Fruit fly (Drosophila melanogaster) whole organism, prepupa: ENCODE results near the gene toy.
A peak's percentile ranks its signal among the peaks of the same experiment; 100 is the strongest.

Experiments
- Blimp-1 ChIP-seq: fragments of 200-800 bp; sonication (Bioruptor generic); optimal IDR thresholded peaks from 3 replicates; lab custom pipeline; 2017; ENCODE audit warnings: missing biosample characterization, missing genetic modification characterization, mild to moderate bottlenecking, moderate library complexity, missing genetic modification reagents
- CG10631 ChIP-seq: fragments of 200-800 bp; sonication (Bioruptor generic); optimal IDR thresholded peaks from 2 replicates; lab custom pipeline; 2016; ENCODE audit warnings: missing biosample characterization, missing genetic modification characterization
- CG10669 ChIP-seq: fragments of 200-800 bp; sonication (Bioruptor generic); optimal IDR thresholded peaks from 3 replicates; lab custom pipeline; 2018; ENCODE audit warnings: missing biosample characterization, mild to moderate bottlenecking, missing genetic modification characterization, moderate library complexity
- CG11294 ChIP-seq: fragments of 200-800 bp; sonication (Bioruptor generic); IDR thresholded peaks from 2 replicates; pipeline ENCODE4 v1.3.6; 2022; ENCODE audit warnings: missing biosample characterization, missing genetic modification characterization
- CG11902 ChIP-seq: fragments of 200-800 bp; sonication (Bioruptor generic); optimal IDR thresholded peaks from 3 replicates; lab custom pipeline; 2016; ENCODE audit warnings: missing biosample characterization, missing genetic modification characterization
- CG15336 ChIP-seq: fragments of 200-800 bp; sonication (Bioruptor generic); IDR thresholded peaks from 2 replicates; pipeline ENCODE4 v1.3.6; 2022; ENCODE audit warnings: missing biosample characterization, missing genetic modification characterization
- CG1621 ChIP-seq: fragments of 200-800 bp; sonication (Bioruptor generic); optimal IDR thresholded peaks from 3 replicates; lab custom pipeline; 2018; ENCODE audit warnings: missing biosample characterization, mild to moderate bottlenecking, missing genetic modification characterization
- CG16779 ChIP-seq: fragments of 200-800 bp; sonication (Bioruptor generic); optimal IDR thresholded peaks from 3 replicates; lab custom pipeline; 2017; ENCODE audit warnings: missing biosample characterization, mild to moderate bottlenecking, missing genetic modification characterization
- CG3032 ChIP-seq: fragments of 200-800 bp; optimal IDR thresholded peaks from 2 replicates; lab custom pipeline; 2019; ENCODE audit warnings: missing biosample characterization, mild to moderate bottlenecking, missing genetic modification characterization, moderate library complexity
- CG31627 ChIP-seq: fragments of 200-800 bp; sonication (Bioruptor generic); optimal IDR thresholded peaks from 3 replicates; lab custom pipeline; 2016; ENCODE audit warnings: missing biosample characterization, missing genetic modification characterization
- CG32006 ChIP-seq: fragments of 200-800 bp; sonication (Bioruptor generic); optimal IDR thresholded peaks from 3 replicates; lab custom pipeline; 2017; ENCODE audit warnings: missing biosample characterization, mild to moderate bottlenecking, missing genetic modification characterization
- CG34406 ChIP-seq: fragments of 200-800 bp; sonication (Bioruptor generic); optimal IDR thresholded peaks from 3 replicates; lab custom pipeline; 2016; ENCODE audit warnings: missing biosample characterization, missing genetic modification characterization
- CG4318 ChIP-seq: fragments of 200-800 bp; sonication (Bioruptor generic); optimal IDR thresholded peaks from 3 replicates; lab custom pipeline; 2017; ENCODE audit warnings: missing biosample characterization, mild to moderate bottlenecking, missing genetic modification characterization
- CG6163 ChIP-seq: fragments of 200-800 bp; sonication (Bioruptor generic); IDR thresholded peaks from 3 replicates; pipeline ENCODE4 v1.3.6; 2022; ENCODE audit warnings: missing biosample characterization, missing genetic modification characterization
- CG6276 ChIP-seq: fragments of 200-800 bp; sonication (Bioruptor generic); optimal IDR thresholded peaks from 2 replicates; lab custom pipeline; 2017; ENCODE audit warnings: missing biosample characterization, mild to moderate bottlenecking, missing genetic modification characterization
- CG6792 ChIP-seq: fragments of 200-800 bp; sonication (Bioruptor generic); optimal IDR thresholded peaks from 3 replicates; lab custom pipeline; 2016; ENCODE audit warnings: missing biosample characterization, missing genetic modification characterization
- CG6808 ChIP-seq: fragments of 200-800 bp; sonication (Bioruptor generic); optimal IDR thresholded peaks from 3 replicates; lab custom pipeline; 2017; ENCODE audit warnings: missing biosample characterization, missing genetic modification characterization, mild to moderate bottlenecking, moderate library complexity, missing genetic modification reagents
- CG6854 ChIP-seq: fragments of 200-800 bp; sonication (Bioruptor generic); optimal IDR thresholded peaks from 2 replicates; lab custom pipeline; 2017; ENCODE audit warnings: missing biosample characterization, mild to moderate bottlenecking, missing genetic modification characterization
- CG7368 ChIP-seq: fragments of 200-800 bp; sonication (Bioruptor generic); optimal IDR thresholded peaks from 3 replicates; lab custom pipeline; 2016; ENCODE audit warnings: missing biosample characterization, missing genetic modification characterization
- CG8319 ChIP-seq: fragments of 200-800 bp; sonication (Bioruptor generic); optimal IDR thresholded peaks from 3 replicates; lab custom pipeline; 2016; ENCODE audit warnings: missing biosample characterization, missing genetic modification characterization
- CG8632 ChIP-seq: fragments of 200-800 bp; sonication (Bioruptor generic); optimal IDR thresholded peaks from 3 replicates; lab custom pipeline; 2016; ENCODE audit warnings: missing biosample characterization, missing genetic modification characterization
- CG9139 ChIP-seq: fragments of 200-800 bp; sonication (Bioruptor generic); optimal IDR thresholded peaks from 3 replicates; lab custom pipeline; 2017; ENCODE audit warnings: missing biosample characterization, mild to moderate bottlenecking, missing genetic modification characterization
- Eip75B ChIP-seq: fragments of 200-800 bp; sonication (Bioruptor generic); optimal IDR thresholded peaks from 3 replicates; lab custom pipeline; 2016; ENCODE audit warnings: missing biosample characterization, missing genetic modification characterization
- Eip78C ChIP-seq: fragments of 200-800 bp; sonication (Bioruptor generic); peaks from one replicate; lab custom pipeline; 2016; ENCODE audit warnings: missing biosample characterization, missing genetic modification characterization
- Eip93F ChIP-seq: fragments of 200-800 bp; sonication (Bioruptor generic); optimal IDR thresholded peaks from 2 replicates; lab custom pipeline; 2016; ENCODE audit warnings: missing biosample characterization, mild to moderate bottlenecking, missing genetic modification characterization
- Ets21C ChIP-seq: fragments of 200-800 bp; sonication (Bioruptor generic); optimal IDR thresholded peaks from 3 replicates; lab custom pipeline; 2016; ENCODE audit warnings: missing biosample characterization, missing genetic modification characterization
- Ets96B ChIP-seq: fragments of 200-800 bp; optimal IDR thresholded peaks from 2 replicates; lab custom pipeline; 2019; ENCODE audit warnings: missing biosample characterization, mild to moderate bottlenecking, missing genetic modification characterization, moderate library complexity
- Gug ChIP-seq: fragments of 200-800 bp; sonication (Bioruptor generic); IDR thresholded peaks from 2 replicates; pipeline ENCODE4 v1.3.6; 2022; ENCODE audit warnings: missing biosample characterization, missing genetic modification characterization
- Hr38 ChIP-seq: sonication (Bioruptor generic); optimal IDR thresholded peaks from 2 replicates; lab custom pipeline; 2016; ENCODE audit warnings: missing biosample characterization, missing genetic modification characterization
- Hr39 ChIP-seq: fragments of 200-800 bp; sonication (Bioruptor generic); optimal IDR thresholded peaks from 2 replicates; lab custom pipeline; 2016; ENCODE audit warnings: missing biosample characterization, missing genetic modification characterization
- Met ChIP-seq: fragments of 200-800 bp; sonication (Bioruptor generic); optimal IDR thresholded peaks from 3 replicates; lab custom pipeline; 2016; ENCODE audit warnings: missing biosample characterization, missing genetic modification characterization
- OdsH ChIP-seq: fragments of 200-800 bp; sonication (Bioruptor generic); optimal IDR thresholded peaks from 3 replicates; lab custom pipeline; 2016; ENCODE audit warnings: missing biosample characterization, missing genetic modification characterization
- Smox ChIP-seq: fragments of 200-800 bp; sonication (Bioruptor generic); optimal IDR thresholded peaks from 3 replicates; lab custom pipeline; 2016; ENCODE audit warnings: missing biosample characterization, missing genetic modification characterization
- Sox102F ChIP-seq: fragments of 200-800 bp; sonication (Bioruptor generic); optimal IDR thresholded peaks from 2 replicates; lab custom pipeline; 2016; ENCODE audit warnings: missing biosample characterization, mild to moderate bottlenecking, missing genetic modification characterization
- Sox14 ChIP-seq: fragments of 200-800 bp; sonication (Bioruptor generic); optimal IDR thresholded peaks from 3 replicates; lab custom pipeline; 2016; ENCODE audit warnings: missing biosample characterization, missing genetic modification characterization
- Sox15 ChIP-seq: fragments of 200-800 bp; sonication (Bioruptor generic); optimal IDR thresholded peaks from 3 replicates; lab custom pipeline; 2016; ENCODE audit warnings: missing biosample characterization, missing genetic modification characterization
- achi ChIP-seq: fragments of 200-800 bp; sonication (Bioruptor generic); optimal IDR thresholded peaks from 3 replicates; lab custom pipeline; 2016; ENCODE audit warnings: missing biosample characterization, missing genetic modification characterization
- acj6 ChIP-seq: fragments of 200-800 bp; sonication (Bioruptor generic); optimal IDR thresholded peaks from 3 replicates; lab custom pipeline; 2016; ENCODE audit warnings: missing biosample characterization, missing genetic modification characterization
- cyc ChIP-seq: fragments of 200-800 bp; sonication (Bioruptor generic); optimal IDR thresholded peaks from 3 replicates; lab custom pipeline; 2016; ENCODE audit warnings: missing biosample characterization, missing genetic modification characterization
- dac ChIP-seq: fragments of 200-800 bp; sonication (Bioruptor generic); optimal IDR thresholded peaks from 2 replicates; lab custom pipeline; 2017; ENCODE audit warnings: missing biosample characterization, mild to moderate bottlenecking, missing genetic modification characterization
- eg ChIP-seq: fragments of 200-800 bp; sonication (Bioruptor generic); IDR thresholded peaks from 3 replicates; pipeline ENCODE4 v1.3.6; 2022; ENCODE audit warnings: missing biosample characterization, missing genetic modification characterization
- esn ChIP-seq: fragments of 200-800 bp; sonication (Bioruptor generic); optimal IDR thresholded peaks from 2 replicates; lab custom pipeline; 2016; ENCODE audit warnings: missing biosample characterization, mild to moderate bottlenecking, missing genetic modification characterization, moderate library complexity
- fd59A ChIP-seq: fragments of 200-800 bp; sonication (Bioruptor generic); optimal IDR thresholded peaks from 2 replicates; lab custom pipeline; 2017; ENCODE audit warnings: missing biosample characterization, mild to moderate bottlenecking, missing genetic modification characterization, missing genetic modification reagents
- fd85E ChIP-seq: fragments of 200-800 bp; sonication (Bioruptor generic); optimal IDR thresholded peaks from 3 replicates; lab custom pipeline; 2016; ENCODE audit warnings: missing biosample characterization, missing genetic modification characterization
- fkh ChIP-seq: fragments of 200-800 bp; sonication (Bioruptor generic); optimal IDR thresholded peaks from 3 replicates; lab custom pipeline; 2017; ENCODE audit warnings: missing biosample characterization, mild to moderate bottlenecking, missing genetic modification characterization, moderate library complexity
- lz ChIP-seq: fragments of 200-800 bp; sonication (Bioruptor generic); optimal IDR thresholded peaks from 3 replicates; lab custom pipeline; 2016; ENCODE audit warnings: missing biosample characterization, missing genetic modification characterization
- pdm3 ChIP-seq: fragments of 200-800 bp; sonication (Bioruptor generic); optimal IDR thresholded peaks from 3 replicates; lab custom pipeline; 2016; ENCODE audit warnings: missing biosample characterization, missing genetic modification characterization
- salr ChIP-seq, 2 experiments: fragments of 200-800 bp; sonication (Bioruptor generic); optimal IDR thresholded peaks; 3 replicates each; lab custom pipeline; 2016 to 2018; ENCODE audit warnings: missing biosample characterization in 2 of 2, missing genetic modification characterization in 2 of 2, mild to moderate bottlenecking in 1 of 2
- spab ChIP-seq: fragments of 200-800 bp; sonication (Bioruptor generic); optimal IDR thresholded peaks from 2 replicates; lab custom pipeline; 2017; ENCODE audit warnings: missing biosample characterization, mild to moderate bottlenecking, missing genetic modification characterization, missing genetic modification reagents
- ss ChIP-seq, 2 experiments: fragments of 200-800 bp; sonication (Bioruptor generic); optimal IDR thresholded peaks; 2 replicates in 1 of 2; 3 replicates in 1 of 2; lab custom pipeline; 2017 to 2018; ENCODE audit warnings: mild to moderate bottlenecking in 2 of 2, missing biosample characterization in 2 of 2, missing genetic modification characterization in 2 of 2, moderate library complexity in 1 of 2
- svp ChIP-seq: fragments of 200-800 bp; sonication (Bioruptor generic); peaks from one replicate; lab custom pipeline; 2016; ENCODE audit warnings: missing biosample characterization, missing genetic modification characterization
- vri ChIP-seq: fragments of 200-800 bp; sonication (Bioruptor generic); optimal IDR thresholded peaks from 3 replicates; lab custom pipeline; 2016; ENCODE audit warnings: missing biosample characterization, mild to moderate bottlenecking, missing genetic modification characterization

Gene toy

dm6 chr4:982791-983407 lies 6.6 kb upstream of the toy start:
- TF ChIP-seq Hr39 (peak; percentile 50), spab (GFP tag; lab: Kevin White, UChicago) (no peak), Smox (peak; percentile 22), CG34406 (no peak), pdm3 (peak; percentile 20), achi (GFP tag; lab: Kevin White, UChicago) (no peak), CG4318 (no peak), vri (GFP tag; lab: Kevin White, UChicago) (peak; percentile 21), CG6792 (GFP tag; lab: Kevin White, UChicago) (peak; percentile 45), CG15336 (GFP tag; lab: Robert Waterston, UW) (no peak), lz (GFP tag; lab: Kevin White, UChicago) (peak; percentile 39), CG11294 (GFP tag; lab: Robert Waterston, UW) (no peak), CG6854 (GFP tag; lab: Kevin White, UChicago) (no peak), Blimp-1 (GFP tag; lab: Kevin White, UChicago) (no peak), CG32006 (no peak), salr (GFP tag; optimal IDR thresholded peaks at IDR 0.05; lab: Kevin White, UChicago) (peak in 1 of 2 experiments; percentile 2), Eip93F (GFP tag; lab: Kevin White, UChicago) (no peak), CG7368 (no peak), Sox102F (GFP tag; lab: Kevin White, UChicago) (peak; percentile 26), Met (GFP tag; lab: Kevin White, UChicago) (peak; percentile 43), CG8319 (no peak), esn (GFP tag; lab: Kevin White, UChicago) (peak; percentile 48), eg (GFP tag; lab: Robert Waterston, UW) (no peak), CG11902 (no peak), fd59A (GFP tag; lab: Kevin White, UChicago) (no peak), CG6163 (GFP tag; lab: Robert Waterston, UW) (no peak), Gug (GFP tag; lab: Robert Waterston, UW) (no peak), Eip75B (GFP tag; lab: Kevin White, UChicago) (peak; percentile 32), acj6 (peak; percentile 8), CG8632 (peak; percentile 13), Ets21C (GFP tag; lab: Kevin White, UChicago) (no peak), CG10631 (peak; percentile 52), Ets96B (tag; lab: Kevin White, UChicago) (peak; percentile 30), CG1621 (tag; lab: Kevin White, UChicago) (no peak), cyc (peak; percentile 42), CG9139 (GFP tag; lab: Kevin White, UChicago) (no peak), dac (GFP tag; lab: Kevin White, UChicago) (no peak), Hr38 (GFP tag; lab: Kevin White, UChicago) (no peak), CG3032 (tag; lab: Kevin White, UChicago) (peak; percentile 19), CG10669 (GFP tag; lab: Kevin White, UChicago) (no peak), Sox14 (GFP tag; lab: Kevin White, UChicago) (peak; percentile 16), CG6808 (GFP tag; lab: Kevin White, UChicago) (no peak), Eip78C (GFP tag; lab: Kevin White, UChicago) (peak; percentile 59), Sox15 (GFP tag; lab: Kevin White, UChicago) (no peak), fkh (GFP tag; lab: Kevin White, UChicago) (no peak), fd85E (GFP tag; lab: Kevin White, UChicago) (no peak), svp (peak; percentile 64), OdsH (GFP tag; lab: Kevin White, UChicago) (peak; percentile 29), CG31627 (GFP tag; lab: Kevin White, UChicago) (peak; percentile 47), CG16779 (tag; lab: Kevin White, UChicago) (no peak), CG6276 (GFP tag; lab: Kevin White, UChicago) (no peak), ss (GFP tag; optimal IDR thresholded peaks at IDR 0.05; lab: Kevin White, UChicago) (no peak)
